Fruit fly (Drosophila melanogaster): ENCODE results near the gene CG42465.

DNA sequence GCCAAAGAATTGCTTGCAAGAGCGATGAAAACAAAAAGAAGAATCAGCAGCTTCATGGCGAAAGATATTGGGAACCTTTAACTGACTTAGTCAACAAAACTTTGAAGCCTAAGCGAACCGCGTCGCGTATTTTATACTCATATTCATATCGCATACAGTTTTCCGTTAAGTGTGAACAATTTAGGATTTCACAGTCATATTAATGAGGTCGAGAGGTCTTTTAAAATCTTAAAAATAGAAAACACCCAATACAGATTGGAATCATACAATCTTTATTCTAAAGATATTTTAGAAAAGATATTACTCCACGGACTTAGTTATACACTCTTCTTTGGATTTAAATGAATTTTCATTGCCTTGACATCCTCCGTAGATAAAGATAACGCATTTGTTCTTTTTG, 6.2 kb upstream of the CG42465 start, which contains the start of gene Acp24A4:
- TF ChIP-seq Pif1A (GFP tag; optimal IDR thresholded peaks at IDR 0.05) (no peak), fd96Ca (GFP tag; IDR thresholded peaks at IDR 0.05) (no peak), CG4496 (GFP tag; IDR thresholded peaks at IDR 0.05) (no peak), rn (GFP tag; IDR thresholded peaks at IDR 0.05) (no peak), Ets98B (GFP tag; IDR thresholded peaks at IDR 0.05) (no peak), gl (tag; optimal IDR thresholded peaks at IDR 0.05) (no peak), D1 (tag; optimal IDR thresholded peaks at IDR 0.05) (no peak), CG8301 (tag; optimal IDR thresholded peaks at IDR 0.05) (no peak)

Data from whole organism, pupa.